Worm (Caenorhabditis elegans): Measurements from ENCODE around the gene K10D6.4.

Gene K10D6.4

ce11 chrV:11164475-11164874 lies 37.2 kb upstream of the K10D6.4 start, which contains the start of gene srg-40:
Gene srg-40, minus strand, starts transcription at chrV:11164575.
- TF ChIP-seq flt-1 (GFP tag; IDR thresholded peaks at IDR 0.05), result no peak
- no peak for TF ChIP-seq hmbx-1 (tag; optimal IDR thresholded peaks at IDR 0.05)
- no peak for TF ChIP-seq ceh-36 (tag; optimal IDR thresholded peaks at IDR 0.05)
- TF ChIP-seq tbx-37 (GFP tag; conservative IDR thresholded peaks at IDR 0.05), result no peak
- TF ChIP-seq tbx-11 (GFP tag; IDR thresholded peaks at IDR 0.05), result no peak
- no peak for TF ChIP-seq sea-1 (GFP tag; conservative IDR thresholded peaks at IDR 0.05)
- no peak for TF ChIP-seq F13C5.2 (tag; optimal IDR thresholded peaks at IDR 0.05)

- TF ChIP-seq flt-1 (GFP tag; IDR thresholded peaks at IDR 0.05), result no peak
- TF ChIP-seq ceh-13 (GFP tag; optimal IDR thresholded peaks at IDR 0.05), result no peak
- no peak for TF ChIP-seq ets-7 (tag; optimal IDR thresholded peaks at IDR 0.05)
- no peak for TF ChIP-seq hmg-4 (GFP tag; optimal IDR thresholded peaks at IDR 0.05)
- TF ChIP-seq ceh-36 (tag; optimal IDR thresholded peaks at IDR 0.05), result no peak
- TF ChIP-seq tbx-11 (GFP tag; IDR thresholded peaks at IDR 0.05), result no peak
- no peak for TF ChIP-seq tra-4 (tag; optimal IDR thresholded peaks at IDR 0.05)
- no peak for TF ChIP-seq ama-1 (optimal IDR thresholded peaks at IDR 0.05)
- TF ChIP-seq tbx-37 (GFP tag; conservative IDR thresholded peaks at IDR 0.05), result no peak
- TF ChIP-seq hmbx-1 (tag; optimal IDR thresholded peaks at IDR 0.05), result no peak
- TF ChIP-seq sea-1 (GFP tag; conservative IDR thresholded peaks at IDR 0.05), result no peak
- no peak for TF ChIP-seq scrt-1 (GFP tag; IDR thresholded peaks at IDR 0.05)
- TF ChIP-seq pes-1 (GFP tag; IDR thresholded peaks at IDR 0.05), result no peak
- TF ChIP-seq F13C5.2 (tag; optimal IDR thresholded peaks at IDR 0.05), result no peak
- TF ChIP-seq aly-1 (tag; optimal IDR thresholded peaks at IDR 0.05), result no peak
Observed at ce11 chrV:11167745-11168144, 34.0 kb upstream of the K10D6.4 start.

DNA sequence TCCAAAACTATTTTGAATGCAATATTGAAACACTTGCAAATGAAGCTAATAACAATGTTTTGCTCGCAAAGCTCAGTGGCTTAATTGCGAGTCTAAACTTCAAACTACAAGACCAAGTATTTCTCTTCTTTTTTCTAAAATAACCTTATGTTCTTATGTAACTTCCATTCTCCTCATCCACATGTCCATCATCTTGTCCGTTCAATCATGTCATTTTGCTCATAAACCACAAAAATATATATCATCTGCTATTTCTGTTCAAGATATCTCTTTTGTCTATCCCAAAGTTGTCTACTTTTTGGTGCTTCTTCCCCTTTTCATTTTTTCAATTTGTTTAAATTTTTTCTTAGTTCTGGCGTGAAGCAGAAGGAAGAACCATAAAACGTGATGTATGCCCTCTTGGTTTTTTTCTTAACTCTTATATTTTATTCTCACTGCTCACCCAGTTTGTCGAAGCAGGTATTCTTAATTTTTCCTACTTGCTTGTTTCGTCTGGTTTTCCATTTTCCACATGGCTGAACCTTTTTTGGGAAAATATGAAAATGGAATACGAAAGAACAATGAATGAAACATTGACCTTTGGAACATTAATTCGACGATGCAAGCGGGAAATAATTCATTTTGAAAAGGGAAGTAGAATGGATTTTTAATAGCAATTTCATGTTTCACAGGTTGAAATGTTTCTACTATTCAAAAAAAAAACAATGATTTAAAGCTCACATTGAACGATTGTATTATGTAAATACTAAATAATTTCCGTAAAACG lies 31.0 kb upstream of the K10D6.4 start:
- TF ChIP-seq tbx-11 (GFP tag; IDR thresholded peaks at IDR 0.05) (no peak), hmg-4 (GFP tag; optimal IDR thresholded peaks at IDR 0.05) (no peak), tbx-37 (GFP tag; conservative IDR thresholded peaks at IDR 0.05) (no peak), aly-1 (tag; optimal IDR thresholded peaks at IDR 0.05) (no peak), ama-1 (optimal IDR thresholded peaks at IDR 0.05) (no peak), scrt-1 (GFP tag; IDR thresholded peaks at IDR 0.05) (no peak), ceh-13 (GFP tag; optimal IDR thresholded peaks at IDR 0.05) (no peak), F13C5.2 (tag; optimal IDR thresholded peaks at IDR 0.05) (no peak), flt-1 (GFP tag; IDR thresholded peaks at IDR 0.05) (no peak), hmbx-1 (tag; optimal IDR thresholded peaks at IDR 0.05) (no peak), tra-4 (tag; optimal IDR thresholded peaks at IDR 0.05) (no peak), B0310.2 (tag; optimal IDR thresholded peaks at IDR 0.05) (no peak), ceh-36 (tag; optimal IDR thresholded peaks at IDR 0.05) (no peak), pes-1 (GFP tag; IDR thresholded peaks at IDR 0.05) (no peak), hnd-1 (tag; optimal IDR thresholded peaks at IDR 0.05) (no peak), sea-1 (GFP tag; conservative IDR thresholded peaks at IDR 0.05) (no peak)

ce11 chrV:11171906-11172305 lies 29.8 kb upstream of the K10D6.4 start, which contains the start of gene T19C4.5:
Gene T19C4.5, plus strand, starts transcription at chrV:11172213.
- TF ChIP-seq flt-1 (GFP tag; IDR thresholded peaks at IDR 0.05) (no peak), ceh-13 (GFP tag; optimal IDR thresholded peaks at IDR 0.05) (no peak), sea-1 (GFP tag; conservative IDR thresholded peaks at IDR 0.05) (no peak)

ce11 chrV:11172667-11173066 lies 29.1 kb upstream of the K10D6.4 start:
- no peak for TF ChIP-seq B0310.2 (tag; optimal IDR thresholded peaks at IDR 0.05)
- TF ChIP-seq ama-1 (optimal IDR thresholded peaks at IDR 0.05), result no peak
- no peak for TF ChIP-seq flt-1 (GFP tag; IDR thresholded peaks at IDR 0.05)
- TF ChIP-seq ceh-36 (tag; optimal IDR thresholded peaks at IDR 0.05), result no peak
- TF ChIP-seq tbx-37 (GFP tag; conservative IDR thresholded peaks at IDR 0.05), result no peak

DNA sequence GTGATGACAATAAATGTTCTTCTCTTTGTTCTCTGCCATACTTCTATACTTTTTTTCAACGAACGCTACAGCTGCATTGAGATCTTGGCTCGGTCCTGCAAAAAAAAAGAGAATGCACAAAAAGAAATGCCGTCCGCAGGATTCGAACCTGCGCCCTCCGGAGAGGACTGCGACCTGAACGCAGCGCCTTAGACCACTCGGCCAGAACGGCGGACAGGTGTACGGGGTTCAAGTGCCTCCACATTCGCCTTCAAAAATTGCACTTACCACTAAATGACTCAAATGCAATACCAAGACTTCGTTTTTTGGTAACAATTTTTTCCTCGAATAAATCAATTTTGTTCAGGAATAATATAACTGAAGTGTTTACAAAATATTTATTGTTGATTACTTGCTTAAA lies 27.1 kb upstream of the K10D6.4 start:
- no peak for TF ChIP-seq ceh-36 (tag; optimal IDR thresholded peaks at IDR 0.05)
- no peak for TF ChIP-seq hmg-4 (GFP tag; optimal IDR thresholded peaks at IDR 0.05)
- no peak for TF ChIP-seq hnd-1 (tag; optimal IDR thresholded peaks at IDR 0.05)
- no peak for TF ChIP-seq tra-4 (tag; optimal IDR thresholded peaks at IDR 0.05)
- TF ChIP-seq aly-1 (tag; optimal IDR thresholded peaks at IDR 0.05), result no peak
- TF ChIP-seq F13C5.2 (tag; optimal IDR thresholded peaks at IDR 0.05), result no peak
- TF ChIP-seq ets-7 (tag; optimal IDR thresholded peaks at IDR 0.05), result no peak
- no peak for TF ChIP-seq flt-1 (GFP tag; IDR thresholded peaks at IDR 0.05)
- no peak for TF ChIP-seq hmbx-1 (tag; optimal IDR thresholded peaks at IDR 0.05)
- TF ChIP-seq B0310.2 (tag; optimal IDR thresholded peaks at IDR 0.05), result no peak
- TF ChIP-seq ceh-13 (GFP tag; optimal IDR thresholded peaks at IDR 0.05), result no peak
- TF ChIP-seq pes-1 (GFP tag; IDR thresholded peaks at IDR 0.05), result no peak; the same call in 1 of the 2 replicates
- no peak for TF ChIP-seq ama-1 (optimal IDR thresholded peaks at IDR 0.05)
- TF ChIP-seq scrt-1 (GFP tag; IDR thresholded peaks at IDR 0.05), result no peak

DNA sequence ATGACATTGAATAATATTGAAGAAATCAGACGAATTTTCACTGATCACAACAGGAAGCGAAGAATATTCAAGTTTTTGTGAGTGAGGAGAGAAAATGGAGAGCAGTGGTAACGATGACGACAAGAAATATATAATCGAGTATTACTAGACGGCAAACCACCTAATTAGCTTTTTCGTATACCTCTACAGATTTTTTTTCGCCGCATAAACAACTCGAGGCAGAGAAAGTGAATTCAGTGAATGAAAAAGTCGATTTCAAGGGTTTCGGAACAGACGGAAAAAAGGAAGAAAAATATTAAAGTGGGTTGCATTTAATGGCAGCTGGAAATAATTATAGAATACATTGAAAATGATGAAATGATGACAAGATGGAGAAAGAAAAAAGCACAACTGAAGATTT lies 24.1 kb upstream of the K10D6.4 start, which contains the start of gene gpa-1:
Gene gpa-1 (minus strand): TSS at position 101 of the 400 bp plus-strand sequence.
- no peak for TF ChIP-seq ceh-36 (tag; optimal IDR thresholded peaks at IDR 0.05)
- no peak for TF ChIP-seq sea-1 (GFP tag; conservative IDR thresholded peaks at IDR 0.05)
- TF ChIP-seq hmg-4 (GFP tag; optimal IDR thresholded peaks at IDR 0.05), result no peak
- no peak for TF ChIP-seq B0310.2 (tag; optimal IDR thresholded peaks at IDR 0.05)
- TF ChIP-seq ama-1 (optimal IDR thresholded peaks at IDR 0.05), result no peak
- TF ChIP-seq ets-7 (tag; optimal IDR thresholded peaks at IDR 0.05), result no peak
- no peak for TF ChIP-seq tra-4 (tag; optimal IDR thresholded peaks at IDR 0.05)
- no peak for TF ChIP-seq pes-1 (GFP tag; IDR thresholded peaks at IDR 0.05)

- no peak for TF ChIP-seq flt-1 (GFP tag; IDR thresholded peaks at IDR 0.05)
- no peak for TF ChIP-seq F13C5.2 (tag; optimal IDR thresholded peaks at IDR 0.05)
- TF ChIP-seq hmg-4 (GFP tag; optimal IDR thresholded peaks at IDR 0.05), result no peak
- TF ChIP-seq tra-4 (tag; optimal IDR thresholded peaks at IDR 0.05), result no peak
- TF ChIP-seq B0310.2 (tag; optimal IDR thresholded peaks at IDR 0.05), result no peak
- TF ChIP-seq hmbx-1 (tag; optimal IDR thresholded peaks at IDR 0.05), result no peak
- TF ChIP-seq ceh-13 (GFP tag; optimal IDR thresholded peaks at IDR 0.05), result no peak
- TF ChIP-seq scrt-1 (GFP tag; IDR thresholded peaks at IDR 0.05), result no peak
- no peak for TF ChIP-seq aly-1 (tag; optimal IDR thresholded peaks at IDR 0.05)
Observed at ce11 chrV:11180951-11181350, 20.8 kb upstream of the K10D6.4 start.

Measured in whole organism, early embryonic.